Worm (Caenorhabditis elegans) whole organism, young adult: Measurements from ENCODE around the gene mif-1.

Experiments used
- B0019.2 ChIP-seq: fragments of 200-800 bp; sonication (Bioruptor generic); conservative IDR thresholded peaks from 2 replicates; pipeline ENCODE4 v1.3.6; 2022; ENCODE audit warnings: missing genetic modification reagents, missing genetic modification characterization, missing compliant biosample characterization
- B0336.3 ChIP-seq: fragments of 200-800 bp; sonication (Bioruptor generic); IDR thresholded peaks from 2 replicates; pipeline ENCODE4 v1.3.6; 2022; ENCODE audit warnings: missing genetic modification characterization, missing compliant biosample characterization
- C06A6.2 ChIP-seq: fragments of 200-800 bp; sonication (Bioruptor generic); conservative IDR thresholded peaks from 2 replicates; pipeline ENCODE4 v1.3.6; 2022; ENCODE audit warnings: missing genetic modification characterization, missing compliant biosample characterization
- F33H1.4 ChIP-seq: fragments of 200-800 bp; sonication (Bioruptor generic); IDR thresholded peaks from 2 replicates; pipeline ENCODE4 v1.3.6; 2022; ENCODE audit warnings: missing genetic modification reagents, missing genetic modification characterization, missing compliant biosample characterization
- F52B5.7 ChIP-seq: sonication (generic microtip); optimal IDR thresholded peaks from 2 replicates; lab custom pipeline; 2016; ENCODE audit warnings: mild to moderate bottlenecking, missing genetic modification characterization, missing compliant biosample characterization
- K11D2.4 ChIP-seq: fragments of 200-800 bp; sonication (Bioruptor generic); IDR thresholded peaks from 2 replicates; pipeline ENCODE4 v1.3.6; 2022; ENCODE audit warnings: missing genetic modification reagents, missing genetic modification characterization, missing compliant biosample characterization
- K12H6.12 ChIP-seq: fragments of 200-800 bp; sonication (Bioruptor generic); optimal IDR thresholded peaks from 2 replicates; lab custom pipeline; 2018; ENCODE audit warnings: mild to moderate bottlenecking, missing genetic modification characterization, missing compliant biosample characterization
- Y56A3A.18 ChIP-seq: fragments of 200-800 bp; sonication (Bioruptor generic); IDR thresholded peaks from 2 replicates; pipeline ENCODE4 v1.3.6; 2022; ENCODE audit warnings: missing genetic modification reagents, missing genetic modification characterization, missing compliant biosample characterization
- Y79H2A.3 ChIP-seq: fragments of 200-800 bp; sonication (Bioruptor generic); conservative IDR thresholded peaks from 2 replicates; pipeline ENCODE4 v1.3.6; 2022; ENCODE audit warnings: missing genetic modification reagents, missing genetic modification characterization, missing compliant biosample characterization
- ama-1 ChIP-seq, 3 experiments: fragments of 150-350 bp in 1 of 3; sonication (generic microtip) in 2 of 3; optimal IDR thresholded peaks; 2 replicates each; lab custom pipeline; 2014 to 2018; ENCODE audit warnings: missing biosample characterization in 2 of 3, missing genetic modification characterization in 2 of 3, missing genetic modification reagents in 2 of 3
- aptf-2 ChIP-seq: fragments of 200-800 bp; sonication (Bioruptor generic); conservative IDR thresholded peaks from 2 replicates; pipeline ENCODE4 v1.3.6; 2022; ENCODE audit warnings: missing genetic modification reagents, missing genetic modification characterization, missing compliant biosample characterization
- aptf-3 ChIP-seq: fragments of 200-800 bp; sonication (Bioruptor generic); IDR thresholded peaks from 2 replicates; pipeline ENCODE4 v1.3.6; 2022; ENCODE audit warnings: missing genetic modification characterization, missing compliant biosample characterization
- attf-5 ChIP-seq: fragments of 200-800 bp; sonication (Bioruptor generic); optimal IDR thresholded peaks from 2 replicates; lab custom pipeline; 2018; ENCODE audit warnings: mild to moderate bottlenecking, missing genetic modification characterization, missing compliant biosample characterization
- attf-6 ChIP-seq: fragments of 200-800 bp; sonication (Bioruptor generic); IDR thresholded peaks from 2 replicates; pipeline ENCODE4 v1.3.6; 2022; ENCODE audit warnings: missing genetic modification reagents, missing genetic modification characterization, missing compliant biosample characterization
- bed-1 ChIP-seq: fragments of 200-800 bp; sonication (Bioruptor generic); IDR thresholded peaks from 2 replicates; pipeline ENCODE4 v1.3.6; 2022; ENCODE audit warnings: missing genetic modification reagents, missing genetic modification characterization, missing compliant biosample characterization
- cebp-1 ChIP-seq, 2 experiments: fragments of 200-800 bp in 1 of 2; sonication (Bioruptor generic) in 1 of 2; sonication (generic microtip) in 1 of 2; IDR thresholded peaks in 1 of 2; optimal IDR thresholded peaks in 1 of 2; 2 replicates each; pipeline versions ENCODE4 v1.3.6 to Lab custom; 2017 to 2022; ENCODE audit warnings: missing compliant biosample characterization in 2 of 2, missing genetic modification characterization in 2 of 2, mild to moderate bottlenecking in 1 of 2, missing genetic modification reagents in 1 of 2, moderate library complexity in 1 of 2
- ceh-100 ChIP-seq: fragments of 200-800 bp; sonication (Bioruptor generic); IDR thresholded peaks from 2 replicates; pipeline ENCODE4 v1.3.6; 2022; ENCODE audit warnings: missing genetic modification reagents, missing genetic modification characterization, missing compliant biosample characterization
- ceh-27 ChIP-seq: fragments of 200-800 bp; sonication (Bioruptor generic); optimal IDR thresholded peaks from 2 replicates; lab custom pipeline; 2018; ENCODE audit warnings: mild to moderate bottlenecking, missing genetic modification characterization, moderate library complexity, missing compliant biosample characterization
- ceh-40 ChIP-seq: fragments of 200-800 bp; sonication (Bioruptor generic); IDR thresholded peaks from 2 replicates; pipeline ENCODE4 v1.3.6; 2022; ENCODE audit warnings: missing genetic modification characterization, missing compliant biosample characterization
- ceh-58 ChIP-seq: fragments of 200-800 bp; sonication (Bioruptor generic); IDR thresholded peaks from 2 replicates; pipeline ENCODE4 v1.3.6; 2022; ENCODE audit warnings: missing genetic modification characterization, missing compliant biosample characterization
- ceh-91 ChIP-seq: fragments of 200-800 bp; sonication (Bioruptor generic); IDR thresholded peaks from 2 replicates; pipeline ENCODE4 v1.3.6; 2022; ENCODE audit warnings: missing genetic modification reagents, missing genetic modification characterization, missing compliant biosample characterization
- die-1 ChIP-seq: sonication (generic microtip); optimal IDR thresholded peaks from 2 replicates; lab custom pipeline; 2016; ENCODE audit warnings: missing genotype, mild to moderate bottlenecking, missing genetic modification characterization, missing compliant biosample characterization
- dox-1 ChIP-seq: fragments of 200-800 bp; sonication (Bioruptor generic); IDR thresholded peaks from 2 replicates; pipeline ENCODE4 v1.3.6; 2022; ENCODE audit warnings: missing genetic modification reagents, missing genetic modification characterization, missing compliant biosample characterization
- dpff-1 ChIP-seq: sonication (generic microtip); optimal IDR thresholded peaks from 2 replicates; lab custom pipeline; 2017; ENCODE audit warnings: mild to moderate bottlenecking, missing genetic modification characterization, missing compliant biosample characterization
- dpl-1 ChIP-seq: fragments of 150-350 bp; optimal IDR thresholded peaks from 2 replicates; lab custom pipeline; 2014; ENCODE audit warnings: missing biosample characterization, missing genetic modification reagents, missing genetic modification characterization
- egrh-3 ChIP-seq: fragments of 200-800 bp; sonication (Bioruptor generic); IDR thresholded peaks from 2 replicates; pipeline ENCODE4 v1.3.6; 2022; ENCODE audit warnings: missing genetic modification reagents, missing genetic modification characterization, missing compliant biosample characterization
- hlh-12 ChIP-seq: sonication (generic microtip); optimal IDR thresholded peaks from 2 replicates; lab custom pipeline; 2016; ENCODE audit warnings: missing genetic modification characterization, missing compliant biosample characterization
- hmg-1.2 ChIP-seq: fragments of 200-800 bp; sonication (Bioruptor generic); IDR thresholded peaks from 2 replicates; pipeline ENCODE4 v1.3.6; 2022; ENCODE audit warnings: missing genetic modification reagents, missing genetic modification characterization, missing compliant biosample characterization
- hmg-20 ChIP-seq: fragments of 200-800 bp; sonication (Bioruptor generic); IDR thresholded peaks from 2 replicates; pipeline ENCODE4 v1.3.6; 2022; ENCODE audit warnings: missing genetic modification reagents, missing genetic modification characterization, missing compliant biosample characterization
- lag-1 ChIP-seq: fragments of 200-800 bp; sonication (Bioruptor generic); IDR thresholded peaks from 2 replicates; pipeline ENCODE4 v1.3.6; 2022; ENCODE audit warnings: missing genetic modification reagents, missing genetic modification characterization, missing compliant biosample characterization
- lin-26 ChIP-seq: fragments of 200-800 bp; sonication (Bioruptor generic); IDR thresholded peaks from 2 replicates; pipeline ENCODE4 v1.3.6; 2022; ENCODE audit warnings: missing genetic modification reagents, missing genetic modification characterization, missing compliant biosample characterization
- lin-40 ChIP-seq: sonication (generic microtip); optimal IDR thresholded peaks from 2 replicates; lab custom pipeline; 2016; ENCODE audit warnings: missing genetic modification characterization, mild to moderate bottlenecking, missing compliant biosample characterization, missing genotype, missing genetic modification reagents
- lir-1 ChIP-seq: fragments of 200-800 bp; sonication (Bioruptor generic); conservative IDR thresholded peaks from 2 replicates; pipeline ENCODE4 v1.3.6; 2022; ENCODE audit warnings: missing genetic modification reagents, missing genetic modification characterization, missing compliant biosample characterization
- madf-10 ChIP-seq: sonication (generic microtip); optimal IDR thresholded peaks from 2 replicates; lab custom pipeline; 2016; ENCODE audit warnings: mild to moderate bottlenecking, missing genetic modification characterization, missing compliant biosample characterization
- madf-6 ChIP-seq: fragments of 200-800 bp; sonication (Bioruptor generic); IDR thresholded peaks from 2 replicates; pipeline ENCODE4 v1.3.6; 2022; ENCODE audit warnings: missing genetic modification reagents, missing genetic modification characterization, missing compliant biosample characterization
- madf-8 ChIP-seq: fragments of 200-800 bp; sonication (Bioruptor generic); conservative IDR thresholded peaks from 2 replicates; pipeline ENCODE4 v1.3.6; 2022; ENCODE audit warnings: missing genetic modification reagents, missing genetic modification characterization, missing compliant biosample characterization
- mel-28 ChIP-seq: sonication (generic microtip); optimal IDR thresholded peaks from 2 replicates; lab custom pipeline; 2016; ENCODE audit warnings: borderline replicate concordance, mild to moderate bottlenecking, missing genetic modification characterization, missing compliant biosample characterization
- nfya-2 ChIP-seq: fragments of 200-800 bp; sonication (Bioruptor generic); IDR thresholded peaks from 2 replicates; pipeline ENCODE4 v1.3.6; 2022; ENCODE audit warnings: missing genetic modification reagents, missing genetic modification characterization, missing compliant biosample characterization
- nfyb-1 ChIP-seq: fragments of 200-800 bp; sonication (Bioruptor generic); IDR thresholded peaks from 2 replicates; pipeline ENCODE4 v1.3.6; 2022; ENCODE audit warnings: missing genetic modification reagents, missing genetic modification characterization, missing compliant biosample characterization
- nhr-179 ChIP-seq: sonication (generic microtip); optimal IDR thresholded peaks from 2 replicates; lab custom pipeline; 2016; ENCODE audit warnings: mild to moderate bottlenecking, missing genetic modification characterization, missing compliant biosample characterization
- rec-8 ChIP-seq, 2 experiments: sonication (generic microtip); optimal IDR thresholded peaks; 2 replicates each; lab custom pipeline; 2016; ENCODE audit warnings: mild to moderate bottlenecking in 2 of 2, missing genetic modification characterization in 2 of 2, missing genetic modification reagents in 2 of 2, missing genotype in 2 of 2, missing biosample characterization in 1 of 2, missing compliant biosample characterization in 1 of 2, moderate library complexity in 1 of 2
- rpc-1 ChIP-seq, 2 experiments: fragments of 150-350 bp in 1 of 2; sonication (generic microtip) in 1 of 2; optimal IDR thresholded peaks; 2 replicates each; lab custom pipeline; 2014 to 2018; ENCODE audit warnings: missing biosample characterization in 1 of 2, missing genetic modification characterization in 1 of 2, missing genetic modification reagents in 1 of 2, missing genotype in 1 of 2
- sea-2 ChIP-seq: fragments of 200-800 bp; sonication (Bioruptor generic); IDR thresholded peaks from 2 replicates; pipeline ENCODE4 v1.3.6; 2022; ENCODE audit warnings: missing genetic modification characterization, missing compliant biosample characterization
- snpc-4 ChIP-seq, 5 experiments: fragments of 150-350 bp in 1 of 5; sonication (generic microtip) in 4 of 5; optimal IDR thresholded peaks; 2 replicates each; lab custom pipeline; 2014 to 2018; ENCODE audit warnings: missing genetic modification characterization in 5 of 5, missing biosample characterization in 3 of 5, antibody characterized with exemption in 2 of 5, mild to moderate bottlenecking in 2 of 5, missing compliant biosample characterization in 2 of 5, missing genotype in 2 of 5, moderate library complexity in 2 of 5, missing genetic modification reagents in 1 of 5
- sptf-2 ChIP-seq: fragments of 200-800 bp; sonication (Bioruptor generic); optimal IDR thresholded peaks from 2 replicates; lab custom pipeline; 2018; ENCODE audit warnings: mild to moderate bottlenecking, missing genetic modification characterization, missing compliant biosample characterization
- xnd-1 ChIP-seq: sonication (generic microtip); optimal IDR thresholded peaks from 2 replicates; lab custom pipeline; 2016; ENCODE audit warnings: missing genotype, missing genetic modification reagents, missing genetic modification characterization, missing compliant biosample characterization
- zim-3 ChIP-seq: sonication (generic microtip); optimal IDR thresholded peaks from 2 replicates; lab custom pipeline; 2017; ENCODE audit warnings: mild to moderate bottlenecking, missing genetic modification characterization, moderate library complexity, missing compliant biosample characterization
- ztf-3 ChIP-seq: fragments of 200-800 bp; sonication (Bioruptor generic); optimal IDR thresholded peaks from 2 replicates; lab custom pipeline; 2018; ENCODE audit warnings: mild to moderate bottlenecking, missing genetic modification characterization, missing compliant biosample characterization

Gene mif-1

ce11 chrIII:11848317-11848716, 365 bp downstream of the mif-1 start:
- TF ChIP-seq nhr-179 (tag; lab: Kevin White, UChicago) (no peak), madf-10 (no peak), mel-28 (no peak), lin-40 (tag; lab: Kevin White, UChicago) (no peak), die-1 (tag; lab: Kevin White, UChicago) (no peak), hmg-20 (GFP tag; lab: Robert Waterston, UW) (no peak), F52B5.7 (tag; lab: Kevin White, UChicago) (no peak), hlh-12 (tag; lab: Kevin White, UChicago) (no peak), C06A6.2 (no peak), ceh-27 (no peak), ama-1 (optimal IDR thresholded peaks at IDR 0.05; lab: Kevin White, UChicago) (no peak), ama-1 (GFP tag; optimal IDR thresholded peaks at IDR 0.05; lab: Kevin White, UChicago) (no peak), sptf-2 (GFP tag; lab: Kevin White, UChicago) (no peak), lag-1 (GFP tag; lab: Robert Waterston, UW) (no peak), B0336.3 (no peak), lir-1 (GFP tag; lab: Robert Waterston, UW) (no peak), nfyb-1 (GFP tag; lab: Robert Waterston, UW) (0 out of 2 replicates have a peak, but pooled peaks have one; percentile 35), dox-1 (GFP tag; lab: Robert Waterston, UW) (no peak), cebp-1 (GFP tag; IDR thresholded peaks at IDR 0.05; lab: Robert Waterston, UW) (no peak), cebp-1 (tag; optimal IDR thresholded peaks at IDR 0.05; lab: Kevin White, UChicago) (peak; percentile 31), aptf-3 (GFP tag; lab: Robert Waterston, UW) (no peak), egrh-3 (GFP tag; lab: Robert Waterston, UW) (peak; percentile 31; the same call in 1 of the 2 replicates), attf-5 (no peak), madf-8 (GFP tag; lab: Robert Waterston, UW) (no peak), attf-6 (no peak), Y56A3A.18 (GFP tag; lab: Robert Waterston, UW) (no peak), bed-1 (GFP tag; lab: Robert Waterston, UW) (no peak), rpc-1 (optimal IDR thresholded peaks at IDR 0.05; lab: Kevin White, UChicago) (no peak), rpc-1 (tag; optimal IDR thresholded peaks at IDR 0.05; lab: Kevin White, UChicago) (no peak), aptf-2 (no peak), B0019.2 (GFP tag; lab: Robert Waterston, UW) (no peak), lin-26 (0 out of 2 replicates have a peak, but pooled peaks have one; percentile 18), madf-6 (GFP tag; lab: Robert Waterston, UW) (peak; percentile 10; the same call in 1 of the 2 replicates), ceh-100 (peak; percentile 77), dpff-1 (no peak), snpc-4 (GFP tag; optimal IDR thresholded peaks at IDR 0.05; lab: Kevin White, UChicago) (no peak), snpc-4 (tag; optimal IDR thresholded peaks at IDR 0.05; lab: Kevin White, UChicago) (no peak), F33H1.4 (no peak), zim-3 (tag; lab: Kevin White, UChicago) (no peak), xnd-1 (no peak), hmg-1.2 (GFP tag; lab: Robert Waterston, UW) (peak; percentile 12; the same call in 1 of the 2 replicates), rec-8 (tag; optimal IDR thresholded peaks at IDR 0.05; lab: Kevin White, UChicago) (no peak), K12H6.12 (tag; lab: Kevin White, UChicago) (no peak), nfya-2 (GFP tag; lab: Robert Waterston, UW) (no peak), dpl-1 (GFP tag; lab: Kevin White, UChicago) (no peak), ceh-40 (GFP tag; lab: Robert Waterston, UW) (no peak), K11D2.4 (GFP tag; lab: Robert Waterston, UW) (no peak), ceh-91 (no peak), ztf-3 (GFP tag; lab: Kevin White, UChicago) (no peak), sea-2 (GFP tag; lab: Robert Waterston, UW) (no peak), Y79H2A.3 (GFP tag; lab: Robert Waterston, UW) (no peak), ceh-58 (GFP tag; lab: Robert Waterston, UW) (no peak)
